Worm (Caenorhabditis elegans): ENCODE results near the gene ZK1058.9.

DNA sequence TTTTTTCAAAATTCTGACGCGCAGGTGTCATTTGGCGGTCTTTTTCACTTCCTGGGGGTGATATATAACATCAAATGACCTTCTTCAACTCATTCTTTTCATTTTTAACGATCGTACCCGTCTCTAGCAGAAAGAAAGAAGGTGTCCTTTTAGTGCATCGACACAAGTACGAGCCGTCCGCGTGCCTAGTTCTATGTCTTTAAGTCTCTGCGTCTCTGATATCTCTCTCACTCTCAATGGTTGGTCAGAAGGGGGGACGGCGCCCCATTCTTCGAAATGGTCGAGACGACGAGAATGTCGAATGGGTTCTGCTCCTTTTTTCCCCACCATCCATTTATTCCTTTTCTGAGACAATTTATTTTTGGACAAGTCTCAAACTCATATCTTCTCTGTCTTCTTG lies 29.7 kb upstream of the ZK1058.9 start:
- TF ChIP-seq mab-5 (tag; optimal IDR thresholded peaks at IDR 0.05) (no peak), tbx-8 (GFP tag; optimal IDR thresholded peaks at IDR 0.05) (no peak), blmp-1 (tag; optimal IDR thresholded peaks at IDR 0.05) (no peak), nhr-237 (tag; optimal IDR thresholded peaks at IDR 0.05) (no peak), nhr-28 (tag; optimal IDR thresholded peaks at IDR 0.05) (no peak), snpc-4 (tag; optimal IDR thresholded peaks at IDR 0.05) (no peak), nhr-12 (tag; optimal IDR thresholded peaks at IDR 0.05) (no peak), ztf-11 (tag; optimal IDR thresholded peaks at IDR 0.05) (no peak), pha-4 (tag; optimal IDR thresholded peaks at IDR 0.05) (no peak), unc-62 (GFP tag; optimal IDR thresholded peaks at IDR 0.05) (no peak), bed-3 (GFP tag; optimal IDR thresholded peaks at IDR 0.05) (no peak), hlh-1 (tag; optimal IDR thresholded peaks at IDR 0.05) (no peak)
